Worm (Caenorhabditis elegans): ENCODE data around the gene cyk-1.

cyk-1 gene

DNA sequence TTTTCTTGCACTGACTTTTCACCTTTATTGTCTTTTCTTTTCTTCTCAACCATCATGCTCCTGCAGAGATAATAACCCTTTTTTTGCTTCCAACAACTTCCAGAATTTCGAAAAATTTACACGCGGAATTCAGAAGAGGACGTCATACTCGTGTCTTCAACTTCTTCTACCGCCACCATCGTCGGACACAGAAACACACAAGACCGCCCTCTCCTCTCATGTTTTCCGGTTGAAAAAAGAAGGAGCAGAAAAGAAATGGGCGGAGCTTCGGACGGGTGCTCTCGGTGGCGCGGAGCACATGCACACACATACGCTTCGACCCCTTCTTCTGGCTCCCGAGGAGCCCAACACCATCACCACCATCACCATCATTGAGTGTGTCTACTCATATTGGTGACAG lies 20.2 kb downstream of the cyk-1 start, which contains the start of gene lgc-38:
lgc-38 (plus strand) TSS at position 301 of the 400 bp plus-strand sequence.
- TF ChIP-seq swsn-7 (tag; optimal IDR thresholded peaks at IDR 0.05) (no peak), lin-14 (GFP tag; optimal IDR thresholded peaks at IDR 0.05) (peak; percentile 7)

DNA sequence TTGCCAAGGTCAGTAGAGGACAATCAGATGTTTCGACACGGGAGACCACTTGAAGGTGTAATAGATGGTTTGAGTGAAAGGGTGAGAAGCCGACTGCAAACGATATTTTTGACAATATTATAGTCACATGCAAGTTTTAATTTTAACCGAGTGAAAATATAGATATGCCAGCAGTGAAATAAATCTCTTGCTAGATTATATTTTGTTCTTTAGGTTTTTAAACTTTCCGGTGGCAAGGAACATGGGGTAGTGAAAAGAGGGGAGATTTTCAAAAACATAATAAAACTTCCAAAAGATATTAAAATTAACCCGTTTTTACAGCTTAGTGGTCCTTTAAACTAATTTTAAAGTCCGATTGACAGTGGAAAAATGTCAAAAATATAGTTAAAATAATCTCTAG lies 23.7 kb downstream of the cyk-1 start, which contains the start of gene C06E8.5:
C06E8.5 (minus strand) TSS at position 101 of the 400 bp plus-strand sequence.
- TF ChIP-seq nhr-28 (tag; optimal IDR thresholded peaks at IDR 0.05) (no peak), hlh-4 (tag; optimal IDR thresholded peaks at IDR 0.05) (no peak), tlp-1 (tag; optimal IDR thresholded peaks at IDR 0.05) (no peak)

DNA sequence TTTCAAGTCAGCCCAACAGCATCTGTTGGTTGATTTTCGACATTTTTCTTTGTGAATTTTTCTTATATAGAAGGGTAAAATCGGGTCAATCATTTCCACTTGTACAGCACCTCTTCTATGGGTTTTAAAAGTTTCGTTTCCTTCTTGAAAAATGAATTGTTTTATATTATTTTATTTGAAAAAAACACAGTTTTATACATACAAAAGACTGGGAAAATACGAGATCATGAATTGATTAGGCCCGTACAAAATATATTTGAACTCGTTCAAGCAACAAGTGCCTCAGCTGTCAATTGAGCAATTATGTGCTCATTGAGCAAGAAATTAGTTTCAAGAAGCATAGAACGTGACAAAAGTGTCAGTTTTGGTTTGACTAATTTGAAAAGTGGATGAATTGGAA lies 26.9 kb downstream of the cyk-1 start:
- TF ChIP-seq nhr-11 (tag; optimal IDR thresholded peaks at IDR 0.05): no peak
- no peak for TF ChIP-seq nhr-90 (tag; optimal IDR thresholded peaks at IDR 0.05; ENCODE audit: poor library complexity)
- no peak for TF ChIP-seq C16A3.4 (tag; optimal IDR thresholded peaks at IDR 0.05)
- TF ChIP-seq nhr-237 (tag; optimal IDR thresholded peaks at IDR 0.05): no peak
- TF ChIP-seq zag-1 (tag; optimal IDR thresholded peaks at IDR 0.05): no peak
- TF ChIP-seq snu-23 (GFP tag; optimal IDR thresholded peaks at IDR 0.05): no peak
- TF ChIP-seq snpc-4 (tag; optimal IDR thresholded peaks at IDR 0.05): no peak
- no peak for TF ChIP-seq ama-1 (optimal IDR thresholded peaks at IDR 0.05)
- TF ChIP-seq efl-3 (GFP tag; optimal IDR thresholded peaks at IDR 0.05): no peak
- no peak for TF ChIP-seq elt-2 (tag; optimal IDR thresholded peaks at IDR 0.05)
- no peak for TF ChIP-seq pax-3 (tag; optimal IDR thresholded peaks at IDR 0.05)
- TF ChIP-seq C34B4.2 (tag; optimal IDR thresholded peaks at IDR 0.05): no peak
- TF ChIP-seq irx-1 (tag; optimal IDR thresholded peaks at IDR 0.05): no peak

DNA sequence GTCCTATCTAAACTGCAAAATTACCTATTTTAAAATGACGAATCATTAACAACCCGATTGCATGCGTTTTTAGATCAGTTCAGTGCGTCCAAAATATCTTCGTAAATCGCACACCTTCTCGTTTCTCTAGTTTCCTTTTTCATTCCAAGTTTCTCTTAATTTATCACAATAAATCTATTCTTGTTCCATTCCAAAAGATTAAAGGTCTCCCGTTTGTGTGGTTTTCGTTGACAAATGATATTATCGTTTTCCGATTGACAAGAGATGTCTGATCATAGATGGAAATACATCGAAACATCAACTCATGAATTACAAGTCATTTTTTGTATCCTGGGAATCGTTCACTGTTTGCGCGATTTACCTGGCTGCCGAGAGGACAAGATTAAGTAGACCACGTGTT lies 35.8 kb downstream of the cyk-1 start:
- TF ChIP-seq mep-1 (tag; optimal IDR thresholded peaks at IDR 0.05) (no peak), tbx-2 (tag; optimal IDR thresholded peaks at IDR 0.05) (peak; percentile 18), lin-39 (tag; optimal IDR thresholded peaks at IDR 0.05) (no peak), nhr-19 (GFP tag; conservative IDR thresholded peaks at IDR 0.05) (peak; percentile 26; the same call in 1 of the 2 replicates), ama-1 (optimal IDR thresholded peaks at IDR 0.05) (no peak), nhr-237 (tag; optimal IDR thresholded peaks at IDR 0.05) (no peak), lsy-2 (tag; optimal IDR thresholded peaks at IDR 0.05) (peak in 1 of 2 experiments; percentile 23), nhr-71 (tag; optimal IDR thresholded peaks at IDR 0.05) (peak; percentile 19), nhr-20 (tag; optimal IDR thresholded peaks at IDR 0.05) (peak; percentile 21), hlh-4 (tag; optimal IDR thresholded peaks at IDR 0.05) (no peak), nhr-76 (tag; optimal IDR thresholded peaks at IDR 0.05) (no peak), nhr-85 (tag) (peak; percentile 25), snu-23 (GFP tag; optimal IDR thresholded peaks at IDR 0.05) (peak; percentile 11), elt-3 (tag; optimal IDR thresholded peaks at IDR 0.05) (peak in 3 of 6 experiments; percentile 34 to 45 (median 35)), efl-3 (GFP tag; optimal IDR thresholded peaks at IDR 0.05) (no peak), blmp-1 (tag; optimal IDR thresholded peaks at IDR 0.05) (peak; percentile 81), lin-14 (GFP tag; optimal IDR thresholded peaks at IDR 0.05) (peak; percentile 47)

DNA sequence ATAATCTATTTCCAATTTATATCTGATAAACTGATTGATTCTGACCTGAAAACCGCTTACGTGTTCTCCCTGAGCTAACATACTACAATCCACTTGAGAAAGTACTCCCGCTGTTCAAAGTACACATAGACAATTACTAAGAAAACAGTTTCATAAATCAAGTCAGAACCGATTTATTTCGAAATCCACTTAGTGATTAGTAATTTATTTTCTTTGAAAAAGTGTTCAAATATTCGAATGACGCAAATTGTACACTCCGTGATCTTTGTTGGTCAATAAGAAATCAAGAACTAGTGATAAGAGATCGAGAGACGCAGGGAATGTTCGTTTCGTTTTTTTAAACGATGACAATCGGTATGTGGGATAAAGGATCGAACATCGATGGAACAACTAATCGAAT lies 36.5 kb downstream of the cyk-1 start:
- no peak for TF ChIP-seq C34B4.2 (tag; optimal IDR thresholded peaks at IDR 0.05)
- TF ChIP-seq efl-1 (optimal IDR thresholded peaks at IDR 0.05): no peak
- TF ChIP-seq efl-1 (GFP tag; optimal IDR thresholded peaks at IDR 0.05 in 1 of 2): peak in 1 of 2 experiments; percentile 21

DNA sequence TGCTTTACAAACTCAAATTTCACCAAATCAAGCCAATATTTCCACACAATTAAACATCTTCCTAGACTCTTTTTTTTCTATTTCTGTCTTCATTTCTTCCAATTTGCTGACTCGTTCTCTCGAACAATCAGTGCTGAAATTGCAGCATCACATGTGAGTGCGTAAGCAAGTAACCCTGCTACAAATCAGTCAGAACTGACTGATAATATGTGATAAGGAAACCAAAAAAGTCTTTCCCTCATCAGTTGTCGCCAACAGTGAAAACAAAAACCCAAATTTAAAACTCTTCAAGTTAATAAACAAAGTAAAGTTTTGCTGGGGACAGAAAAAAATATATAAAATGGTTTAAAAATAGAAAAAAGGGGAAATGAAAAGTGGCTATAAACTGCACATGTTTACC lies 37.5 kb downstream of the cyk-1 start:
- TF ChIP-seq nhr-71 (tag; optimal IDR thresholded peaks at IDR 0.05) (no peak), elt-2 (tag; optimal IDR thresholded peaks at IDR 0.05) (peak; percentile 59), nhr-20 (tag; optimal IDR thresholded peaks at IDR 0.05) (peak; percentile 9), lin-35 (GFP tag; optimal IDR thresholded peaks at IDR 0.05) (peak in 1 of 2 experiments; percentile 38), lin-39 (tag; optimal IDR thresholded peaks at IDR 0.05) (no peak), mdl-1 (tag; optimal IDR thresholded peaks at IDR 0.05) (no peak)
